Fruit fly (Drosophila melanogaster) S2 (cell line): ENCODE measurements around the gene CG3288.

Experiments used
- CG8478 ChIP-seq: fragments of >200 bp; optimal IDR thresholded peaks from 2 replicates; lab custom pipeline; 2018
- CTCF ChIP-seq, 2 experiments: fragments of >200 bp; optimal IDR thresholded peaks; 2 replicates each; lab custom pipeline; 2018

dm6 chr3L:20798325-20798846, 37.6 kb upstream of the CG3288 start, which contains the start of the genes CG3698 and tzn:
- TF ChIP-seq CG8478 (lab: Kevin White, UChicago) (no peak), CTCF (optimal IDR thresholded peaks at IDR 0.05; lab: Kevin White, UChicago) (peak; percentile 86 to 91)
